Fruit fly (Drosophila melanogaster) whole organism: ENCODE results near the gene CG5381.

Source experiments
- CG8478 ChIP-seq: fragments of >200 bp; optimal IDR thresholded peaks from 2 replicates; lab custom pipeline; 2018; ENCODE audit warnings: inconsistent platforms
- EcR ChIP-seq, 2 experiments: fragments of >200 bp; optimal IDR thresholded peaks; 2 replicates each; lab custom pipeline; 2017; ENCODE audit warnings: missing biosample characterization in 2 of 2, missing genetic modification characterization in 2 of 2, missing genetic modification reagents in 2 of 2
- pan ChIP-seq: fragments of >200 bp; optimal IDR thresholded peaks from 2 replicates; lab custom pipeline; 2017
- psq ChIP-seq: fragments of >200 bp; optimal IDR thresholded peaks from 2 replicates; lab custom pipeline; 2017

DNA sequence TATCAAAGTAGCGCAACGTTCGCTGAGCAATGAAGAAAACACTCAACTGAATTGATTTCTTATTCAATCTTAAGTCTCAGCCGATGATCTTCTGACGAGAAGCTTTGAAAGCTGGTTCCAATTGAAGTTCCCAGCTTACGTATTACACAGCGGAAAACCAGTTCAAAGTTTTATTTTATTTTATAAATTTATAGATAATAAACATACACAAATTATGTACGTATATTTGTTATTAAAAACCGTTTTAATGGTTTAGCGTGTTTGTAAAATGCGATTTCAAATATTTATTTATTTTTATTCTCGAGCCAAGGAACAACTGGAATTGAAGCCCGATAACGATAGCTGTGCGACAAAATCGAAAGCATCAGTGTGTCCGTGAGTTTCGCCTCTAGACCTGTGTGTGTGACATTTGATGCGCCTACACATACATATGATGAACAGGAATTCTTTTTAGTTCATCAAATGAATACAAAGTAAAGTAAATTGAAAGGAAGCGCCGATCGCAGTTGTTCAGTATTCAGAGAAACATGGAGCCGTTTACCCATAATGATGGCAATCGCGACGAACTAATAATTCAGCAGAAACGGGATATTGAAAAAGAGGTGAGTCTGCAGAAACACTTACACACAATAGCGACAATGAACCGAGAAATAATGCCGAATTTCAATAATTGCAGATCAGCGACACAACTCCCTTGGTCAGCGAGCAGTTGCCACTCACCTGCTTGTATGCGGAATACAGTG is 16.2 kb downstream of the CG5381 start, which contains the start of the genes CG5390 and CG4968:
- TF ChIP-seq psq (no peak), pan (lab: Kevin White, UChicago) (no peak), EcR (GFP tag; optimal IDR thresholded peaks at IDR 0.05; lab: Kevin White, UChicago) (no peak), CG8478 (lab: Kevin White, UChicago) (no peak)
